Fruit fly (Drosophila melanogaster) whole organism, embryonic: ENCODE results near the gene CG31174.

Source experiments
- Asciz ChIP-seq: fragments of 200-800 bp; sonication (Bioruptor generic); optimal IDR thresholded peaks from 2 replicates; lab custom pipeline; 2017; ENCODE audit warnings: missing biosample characterization, mild to moderate bottlenecking, missing genetic modification characterization, missing genetic modification reagents
- Bgb ChIP-seq: fragments of 200-800 bp; sonication (Bioruptor generic); IDR thresholded peaks from 2 replicates; pipeline ENCODE4 v1.3.6; 2022; ENCODE audit warnings: missing biosample characterization, missing genetic modification characterization; ENCODE audit not compliant: partially characterized antibody
- CG10321 ChIP-seq: fragments of 200-800 bp; sonication (Bioruptor generic); IDR thresholded peaks from 2 replicates; pipeline ENCODE4 v1.3.6; 2022; ENCODE audit warnings: missing biosample characterization, missing genetic modification characterization
- CG11695 ChIP-seq: fragments of 200-800 bp; sonication (Bioruptor generic); IDR thresholded peaks from 3 replicates; pipeline ENCODE4 v1.3.6; 2022; ENCODE audit warnings: missing biosample characterization, missing genetic modification characterization
- CG11723 ChIP-seq: fragments of 200-800 bp; sonication (Bioruptor generic); optimal IDR thresholded peaks from 2 replicates; lab custom pipeline; 2017; ENCODE audit warnings: missing biosample characterization, mild to moderate bottlenecking, missing genetic modification characterization
- CG12104 ChIP-seq: fragments of 200-800 bp; sonication (Bioruptor generic); optimal IDR thresholded peaks from 3 replicates; lab custom pipeline; 2016; ENCODE audit warnings: missing biosample characterization, missing genetic modification characterization
- CG12391 ChIP-seq: fragments of 200-800 bp; sonication (Bioruptor generic); optimal IDR thresholded peaks from 3 replicates; lab custom pipeline; 2018; ENCODE audit warnings: missing biosample characterization, mild to moderate bottlenecking, missing genetic modification characterization, moderate library complexity
- CG13287 ChIP-seq: fragments of 200-800 bp; sonication (Bioruptor generic); IDR thresholded peaks from 2 replicates; pipeline ENCODE4 v1.3.6; 2022; ENCODE audit warnings: missing biosample characterization, missing genetic modification characterization; ENCODE audit not compliant: partially characterized antibody
- CG13296 ChIP-seq: fragments of 200-800 bp; sonication (Bioruptor generic); optimal IDR thresholded peaks from 3 replicates; lab custom pipeline; 2018; ENCODE audit warnings: missing biosample characterization, mild to moderate bottlenecking, missing genetic modification characterization
- CG13624 ChIP-seq: fragments of 200-800 bp; sonication (Bioruptor generic); optimal IDR thresholded peaks from 2 replicates; lab custom pipeline; 2016; ENCODE audit warnings: missing biosample characterization, missing genetic modification characterization
- CG14667 ChIP-seq: fragments of 200-800 bp; sonication (Bioruptor generic); IDR thresholded peaks from 2 replicates; pipeline ENCODE4 v1.3.6; 2022; ENCODE audit warnings: missing biosample characterization, missing genetic modification characterization
- CG17385 ChIP-seq: fragments of 200-800 bp; sonication (Bioruptor generic); optimal IDR thresholded peaks from 3 replicates; lab custom pipeline; 2018; ENCODE audit warnings: missing biosample characterization, mild to moderate bottlenecking, missing genetic modification characterization
- CG17612 ChIP-seq: fragments of 200-800 bp; sonication (Bioruptor generic); IDR thresholded peaks from 2 replicates; pipeline ENCODE4 v1.3.6; 2022; ENCODE audit warnings: missing biosample characterization, missing genetic modification characterization
- CG17802 ChIP-seq: fragments of 200-800 bp; sonication (Bioruptor generic); optimal IDR thresholded peaks from 2 replicates; lab custom pipeline; 2018; ENCODE audit warnings: missing biosample characterization, mild to moderate bottlenecking, missing genetic modification characterization, moderate library complexity
- CG17829 ChIP-seq: fragments of 200-800 bp; optimal IDR thresholded peaks from 2 replicates; lab custom pipeline; 2019; ENCODE audit warnings: missing biosample characterization, mild to moderate bottlenecking, missing genetic modification characterization, moderate library complexity
- CG17912 ChIP-seq: fragments of 200-800 bp; sonication (Bioruptor generic); optimal IDR thresholded peaks from 2 replicates; lab custom pipeline; 2018; ENCODE audit warnings: missing biosample characterization, mild to moderate bottlenecking, missing genetic modification characterization
- CG18011 ChIP-seq: fragments of 200-800 bp; sonication (Bioruptor generic); optimal IDR thresholded peaks from 2 replicates; lab custom pipeline; 2017; ENCODE audit warnings: missing biosample characterization, missing genetic modification characterization, mild to moderate bottlenecking, moderate library complexity, missing genotype
- CG18476 ChIP-seq: fragments of 200-800 bp; sonication (Bioruptor generic); optimal IDR thresholded peaks from 2 replicates; lab custom pipeline; 2016; ENCODE audit warnings: missing biosample characterization, mild to moderate bottlenecking, missing genetic modification characterization
- CG2199 ChIP-seq: fragments of 200-800 bp; sonication (Bioruptor generic); IDR thresholded peaks from 3 replicates; pipeline ENCODE4 v1.3.6; 2022; ENCODE audit warnings: missing biosample characterization, missing genetic modification characterization
- CG2712 ChIP-seq: fragments of 200-800 bp; optimal IDR thresholded peaks from 3 replicates; lab custom pipeline; 2019; ENCODE audit warnings: missing biosample characterization, mild to moderate bottlenecking, missing genetic modification characterization, moderate library complexity
- CG30431 ChIP-seq: fragments of 200-800 bp; sonication (Bioruptor generic); optimal IDR thresholded peaks from 2 replicates; lab custom pipeline; 2017; ENCODE audit warnings: missing biosample characterization, missing genetic modification characterization
- CG31365 ChIP-seq: fragments of 200-800 bp; sonication (Bioruptor generic); optimal IDR thresholded peaks from 2 replicates; lab custom pipeline; 2018; ENCODE audit warnings: missing biosample characterization, mild to moderate bottlenecking, missing genetic modification characterization
- CG3847 ChIP-seq: fragments of 200-800 bp; sonication (Bioruptor generic); IDR thresholded peaks from 2 replicates; pipeline ENCODE4 v1.3.6; 2022; ENCODE audit warnings: missing biosample characterization, missing genetic modification characterization
- CG6854 ChIP-seq: fragments of 200-800 bp; sonication (Bioruptor generic); optimal IDR thresholded peaks from 3 replicates; lab custom pipeline; 2017; ENCODE audit warnings: missing biosample characterization, mild to moderate bottlenecking, missing genetic modification characterization
- CkIIα-i1 ChIP-seq: fragments of 200-800 bp; sonication (Bioruptor generic); IDR thresholded peaks from 2 replicates; pipeline ENCODE4 v1.3.6; 2022; ENCODE audit warnings: missing biosample characterization, missing genetic modification characterization
- Dip3 ChIP-seq: fragments of 200-800 bp; sonication (Bioruptor generic); optimal IDR thresholded peaks from 3 replicates; lab custom pipeline; 2016; ENCODE audit warnings: missing biosample characterization, missing genetic modification characterization
- Doc2 ChIP-seq: fragments of 200-800 bp; sonication (Bioruptor generic); IDR thresholded peaks from 2 replicates; pipeline ENCODE4 v1.3.6; 2022; ENCODE audit warnings: missing biosample characterization, missing genetic modification characterization
- Ets65A ChIP-seq: fragments of 200-800 bp; sonication (Bioruptor generic); peaks from one replicate; lab custom pipeline; 2016; ENCODE audit warnings: missing biosample characterization, missing genetic modification characterization
- Fer3 ChIP-seq: fragments of 200-800 bp; sonication (Bioruptor generic); optimal IDR thresholded peaks from 2 replicates; lab custom pipeline; 2018; ENCODE audit warnings: missing biosample characterization, mild to moderate bottlenecking, missing genetic modification characterization, moderate library complexity
- GATAe ChIP-seq: fragments of 200-800 bp; sonication (Bioruptor generic); conservative IDR thresholded peaks from 2 replicates; pipeline ENCODE4 v1.3.6; 2022; ENCODE audit warnings: missing biosample characterization, missing genetic modification characterization
- HLHmδ ChIP-seq: fragments of 200-800 bp; sonication (Bioruptor generic); optimal IDR thresholded peaks from 2 replicates; lab custom pipeline; 2018; ENCODE audit warnings: missing biosample characterization, mild to moderate bottlenecking, missing genetic modification characterization, moderate library complexity
- Kr ChIP-seq: fragments of 200-800 bp; sonication (Bioruptor generic); optimal IDR thresholded peaks from 2 replicates; lab custom pipeline; 2017; ENCODE audit warnings: missing biosample characterization, mild to moderate bottlenecking, missing genetic modification characterization
- NC2α ChIP-seq: fragments of 200-800 bp; sonication (Bioruptor generic); optimal IDR thresholded peaks from 2 replicates; lab custom pipeline; 2016; ENCODE audit warnings: missing biosample characterization, missing genetic modification characterization
- chif ChIP-seq, 2 experiments: fragments of 200-800 bp; sonication (Bioruptor generic); optimal IDR thresholded peaks; 3 replicates each; lab custom pipeline; 2016; ENCODE audit warnings: missing biosample characterization in 2 of 2, missing genetic modification characterization in 2 of 2
- croc ChIP-seq: fragments of 200-800 bp; sonication (Bioruptor generic); conservative IDR thresholded peaks from 3 replicates; pipeline ENCODE4 v1.3.6; 2022; ENCODE audit warnings: missing biosample characterization, missing genetic modification characterization
- dan ChIP-seq: fragments of 200-800 bp; sonication (Bioruptor generic); IDR thresholded peaks from 2 replicates; pipeline ENCODE4 v1.3.6; 2022; ENCODE audit warnings: missing biosample characterization, missing genetic modification characterization
- dpn ChIP-seq, 2 experiments: fragments of 200-800 bp; sonication (Bioruptor generic); optimal IDR thresholded peaks; 3 replicates each; lab custom pipeline; 2016; ENCODE audit warnings: missing biosample characterization in 2 of 2, missing genetic modification characterization in 2 of 2
- gt ChIP-seq: fragments of 200-800 bp; sonication (Bioruptor generic); IDR thresholded peaks from 2 replicates; pipeline ENCODE4 v1.3.6; 2022; ENCODE audit warnings: missing biosample characterization, missing genetic modification characterization
- jigr1 ChIP-seq: fragments of 200-800 bp; sonication (Bioruptor generic); IDR thresholded peaks from 3 replicates; pipeline ENCODE4 v1.3.6; 2022; ENCODE audit warnings: missing biosample characterization, missing genetic modification characterization
- lola ChIP-seq, 3 experiments: fragments of >200 bp in 2 of 3; fragments of 200-800 bp in 1 of 3; sonication (Bioruptor generic) in 1 of 3; optimal IDR thresholded peaks; 2 replicates each; lab custom pipeline; 2017 to 2019; ENCODE audit warnings: missing biosample characterization in 3 of 3, missing genetic modification characterization in 3 of 3, mild to moderate bottlenecking in 1 of 3, moderate library complexity in 1 of 3
- lov ChIP-seq, 2 experiments: fragments of 200-800 bp in 1 of 2; fragments of >200 bp in 1 of 2; sonication (Bioruptor generic) in 1 of 2; IDR thresholded peaks in 1 of 2; optimal IDR thresholded peaks in 1 of 2; 2 replicates in 1 of 2; 3 replicates in 1 of 2; pipeline versions ENCODE4 v1.3.6 to Lab custom; 2017 to 2022; ENCODE audit warnings: missing biosample characterization in 1 of 2, missing genetic modification characterization in 1 of 2
- org-1 ChIP-seq: fragments of 200-800 bp; sonication (Bioruptor generic); optimal IDR thresholded peaks from 2 replicates; lab custom pipeline; 2017; ENCODE audit warnings: missing biosample characterization, missing genetic modification characterization
- pho ChIP-seq: fragments of 200-800 bp; sonication (Bioruptor generic); optimal IDR thresholded peaks from 2 replicates; lab custom pipeline; 2016; ENCODE audit warnings: missing biosample characterization, missing genetic modification characterization
- pros ChIP-seq: fragments of 200-800 bp; sonication (Bioruptor generic); optimal IDR thresholded peaks from 3 replicates; lab custom pipeline; 2019; ENCODE audit warnings: missing biosample characterization, mild to moderate bottlenecking, missing genetic modification characterization, moderate library complexity
- scrt ChIP-seq: fragments of 200-800 bp; sonication (Bioruptor generic); optimal IDR thresholded peaks from 2 replicates; lab custom pipeline; 2018; ENCODE audit warnings: missing biosample characterization, mild to moderate bottlenecking, missing genetic modification characterization, moderate library complexity
- sima ChIP-seq: fragments of 200-800 bp; sonication (Bioruptor generic); optimal IDR thresholded peaks from 2 replicates; lab custom pipeline; 2016; ENCODE audit warnings: missing biosample characterization, missing genetic modification characterization
- slou ChIP-seq: fragments of 200-800 bp; sonication (Bioruptor generic); optimal IDR thresholded peaks from 3 replicates; lab custom pipeline; 2016; ENCODE audit warnings: missing biosample characterization, missing genetic modification characterization
- tap ChIP-seq: fragments of 200-800 bp; optimal IDR thresholded peaks from 3 replicates; lab custom pipeline; 2019; ENCODE audit warnings: missing biosample characterization, mild to moderate bottlenecking, missing genetic modification characterization, moderate library complexity
- trem ChIP-seq: fragments of 200-800 bp; optimal IDR thresholded peaks from 3 replicates; lab custom pipeline; 2019; ENCODE audit warnings: missing biosample characterization, mild to moderate bottlenecking, missing genetic modification characterization, moderate library complexity
- wdn ChIP-seq: fragments of 200-800 bp; sonication (Bioruptor generic); IDR thresholded peaks from 2 replicates; pipeline ENCODE4 v1.3.6; 2022; ENCODE audit warnings: missing biosample characterization, missing genetic modification characterization
- yki ChIP-seq: fragments of >200 bp; optimal IDR thresholded peaks from 3 replicates; lab custom pipeline; 2018

Gene CG31174

DNA sequence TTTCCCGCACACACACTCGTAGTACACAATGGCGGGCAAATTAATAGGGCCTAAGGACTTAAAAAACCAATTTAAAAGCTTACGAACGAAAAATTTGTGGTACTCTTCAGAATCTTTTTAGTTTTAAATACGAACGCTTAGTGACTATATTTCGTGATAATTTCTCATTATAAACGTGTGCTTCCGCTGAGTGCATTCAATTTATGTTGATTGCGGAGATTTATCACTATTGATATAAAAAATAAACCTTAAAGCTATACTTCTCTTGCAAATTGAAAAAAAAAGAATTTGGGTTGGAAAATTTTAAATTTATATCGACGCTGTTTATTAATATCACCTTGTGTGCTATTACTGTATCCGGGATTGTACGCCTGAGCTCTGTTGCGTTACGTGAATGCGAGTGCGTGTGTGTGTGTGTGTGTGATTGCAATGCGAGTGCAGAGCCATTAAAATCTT, 20.3 kb downstream of the CG31174 start (continued):
- TF ChIP-seq CG17802 (no peak), GATAe (GFP tag; lab: Robert Waterston, UW) (no peak), CG12104 (GFP tag; lab: Kevin White, UChicago) (peak; percentile 79), yki (lab: Kevin White, UChicago) (peak; percentile 46), croc (GFP tag; lab: Robert Waterston, UW) (peak; percentile 32; the same call in 1 of the 3 replicates), CG30431 (peak; percentile 66), scrt (GFP tag; lab: Kevin White, UChicago) (no peak), slou (peak; percentile 52), pho (GFP tag; lab: Kevin White, UChicago) (peak; percentile 37), jigr1 (GFP tag; lab: Robert Waterston, UW) (no peak), CG17829 (peak; percentile 78), NC2α (GFP tag; lab: Kevin White, UChicago) (peak; percentile 7), CG2199 (no peak), CG17385 (GFP tag; lab: Kevin White, UChicago) (peak; percentile 65), CG2712 (tag; lab: Kevin White, UChicago) (peak; percentile 86), Dip3 (GFP tag; lab: Kevin White, UChicago) (peak; percentile 32), Ets65A (GFP tag; lab: Kevin White, UChicago) (peak; percentile 92), CG31365 (tag; lab: Kevin White, UChicago) (no peak), CG10321 (GFP tag; lab: Robert Waterston, UW) (no peak), sima (GFP tag; lab: Kevin White, UChicago) (no peak), Kr (no peak), Bgb (no peak), CG13624 (GFP tag; lab: Kevin White, UChicago) (no peak), trem (tag; lab: Kevin White, UChicago) (peak; percentile 74), Asciz (GFP tag; lab: Kevin White, UChicago) (peak; percentile 78), CG6854 (GFP tag; lab: Kevin White, UChicago) (no peak), CG18011 (peak; percentile 11), Doc2 (GFP tag; lab: Robert Waterston, UW) (no peak), CkIIα-i1 (no peak), CG18476 (peak; percentile 62), wdn (GFP tag; lab: Robert Waterston, UW) (no peak), CG13287 (GFP tag; lab: Robert Waterston, UW) (no peak), CG17912 (no peak), lov (optimal IDR thresholded peaks at IDR 0.05; lab: Kevin White, UChicago) (no peak), lov (GFP tag; IDR thresholded peaks at IDR 0.05; lab: Robert Waterston, UW) (no peak), CG11695 (peak; percentile 74; the same call in 2 of the 3 replicates), CG11723 (GFP tag; lab: Kevin White, UChicago) (peak; percentile 51), CG3847 (GFP tag; lab: Robert Waterston, UW) (peak; percentile 20; the same call in 1 of the 2 replicates), CG14667 (GFP tag; lab: Robert Waterston, UW) (peak; percentile 32; the same call in 1 of the 2 replicates), dan (GFP tag; lab: Robert Waterston, UW) (no peak), HLHmδ (GFP tag; lab: Kevin White, UChicago) (no peak), CG17612 (GFP tag; lab: Robert Waterston, UW) (no peak), lola (GFP tag; optimal IDR thresholded peaks at IDR 0.05; lab: Kevin White, UChicago) (peak in 1 of 3 experiments; percentile 85), Fer3 (tag; lab: Kevin White, UChicago) (peak; percentile 33), CG13296 (GFP tag; lab: Kevin White, UChicago) (peak; percentile 44), tap (tag; lab: Kevin White, UChicago) (peak; percentile 36), org-1 (GFP tag; lab: Kevin White, UChicago) (peak; percentile 78), chif (GFP tag; optimal IDR thresholded peaks at IDR 0.05; lab: Kevin White, UChicago) (peak; percentile 60 to 68), gt (no peak), CG12391 (tag; lab: Kevin White, UChicago) (peak; percentile 73), pros (no peak), dpn (GFP tag; optimal IDR thresholded peaks at IDR 0.05; lab: Kevin White, UChicago) (peak; percentile 53)
